Worm (Caenorhabditis elegans): ENCODE results near the gene fbxb-47.
"Not testable (repeated sequence)": the region's sequence is repeated elsewhere in the genome, so short reads cannot be mapped to it uniquely, and the experiment has no call there.

The fbxb-47 gene

DNA sequence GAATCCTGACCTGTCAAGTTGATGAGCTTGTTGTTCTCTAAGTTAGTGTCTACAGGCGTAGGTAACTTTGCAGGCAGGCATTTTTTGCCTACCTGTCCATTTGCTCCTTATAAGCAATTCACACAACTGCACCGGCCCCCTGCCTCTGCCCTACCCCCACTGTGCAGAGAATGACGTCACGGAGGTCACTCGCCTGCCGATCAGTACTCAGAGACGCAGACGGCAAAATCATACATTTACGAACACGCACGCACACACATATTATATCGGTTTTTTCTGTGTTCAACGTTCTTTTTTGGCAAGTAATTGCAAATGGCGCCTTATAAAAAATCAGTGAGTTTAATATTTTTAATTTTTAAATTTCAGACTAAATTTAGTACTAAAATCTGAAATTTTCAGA is 39.7 kb downstream of the fbxb-47 start, which contains the start of gene duxl-1 (continued):
- no peak for TF ChIP-seq F23B12.7 (tag; optimal IDR thresholded peaks at IDR 0.05; ENCODE audit: insufficient read depth)

DNA sequence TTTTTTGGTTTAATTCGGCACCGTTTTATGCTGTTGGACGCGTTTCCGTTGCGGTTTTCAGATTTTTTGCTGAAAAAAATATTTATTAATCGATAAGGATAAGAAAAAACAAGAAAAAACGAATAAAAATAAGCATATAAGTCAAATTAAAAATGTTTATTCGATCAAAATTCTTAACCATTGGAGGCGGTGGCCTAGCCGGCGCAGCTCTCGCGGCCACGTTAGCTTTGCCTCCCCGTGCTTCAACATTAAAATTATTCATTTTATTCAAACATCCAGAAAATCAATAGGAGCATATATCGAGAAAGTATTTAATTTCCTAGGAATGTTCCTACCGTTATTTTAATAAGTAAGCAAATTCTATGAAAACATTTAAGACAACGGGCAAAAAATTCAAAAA is 40.4 kb downstream of the fbxb-47 start, which contains the start of gene ZC204.14:
TSS of gene ZC204.14 (minus strand) at position 69 of the 400 bp plus-strand sequence.
- TF ChIP-seq ceh-91 (GFP tag; IDR thresholded peaks at IDR 0.05), result no peak
- TF ChIP-seq lsl-1 (GFP tag; optimal IDR thresholded peaks at IDR 0.05), result no peak
- TF ChIP-seq mxl-1 (tag; optimal IDR thresholded peaks at IDR 0.05), result no peak
- TF ChIP-seq hmg-1.2 (GFP tag; IDR thresholded peaks at IDR 0.05), result peak; percentile 77
- TF ChIP-seq ZK185.1 (tag; optimal IDR thresholded peaks at IDR 0.05; ENCODE audit: poor library complexity, severe bottlenecking), result no peak
- TF ChIP-seq sdz-38 (tag; optimal IDR thresholded peaks at IDR 0.05), result no peak
- TF ChIP-seq repo-1 (tag; optimal IDR thresholded peaks at IDR 0.05), result no peak

DNA sequence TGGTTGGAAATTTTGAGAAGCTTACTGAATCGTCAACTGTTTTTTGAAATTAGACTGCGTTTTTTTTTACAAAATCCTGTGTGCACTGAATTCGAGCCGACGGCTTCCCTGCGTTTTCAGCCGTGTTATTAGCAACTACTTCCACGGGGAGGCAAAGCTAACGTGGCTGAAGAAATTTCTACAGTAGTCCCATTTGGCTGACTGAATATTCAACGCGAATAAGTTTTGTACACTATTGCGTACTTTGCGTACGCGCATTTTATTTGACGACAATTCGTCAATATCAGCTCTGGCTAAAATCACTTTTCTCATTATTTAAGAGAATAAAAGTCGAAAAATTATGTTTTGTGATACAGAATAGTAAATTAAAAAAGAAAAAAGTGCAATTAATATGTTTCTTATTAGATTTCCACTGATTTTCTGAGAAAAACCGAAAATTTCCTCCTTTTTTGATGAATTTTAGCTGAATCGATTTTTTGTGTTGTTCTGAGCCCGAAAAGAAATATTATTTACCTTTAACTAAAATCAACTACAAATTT is 41.9 kb downstream of the fbxb-47 start:
- TF ChIP-seq dox-1 (GFP tag; IDR thresholded peaks at IDR 0.05), result peak; percentile 85
- peak; percentile 63; the same call in 1 of the 2 replicates for TF ChIP-seq rcor-1 (GFP tag; IDR thresholded peaks at IDR 0.05)
- peak; percentile 62 for TF ChIP-seq ceh-91 (GFP tag; IDR thresholded peaks at IDR 0.05)
- peak; percentile 56 for TF ChIP-seq madf-6 (GFP tag; IDR thresholded peaks at IDR 0.05)
- peak; percentile 91 for TF ChIP-seq hmg-1.2 (GFP tag; IDR thresholded peaks at IDR 0.05)
- peak; percentile 80 for TF ChIP-seq mcd-1 (GFP tag; IDR thresholded peaks at IDR 0.05)
- peak; percentile 44; the same call in 1 of the 2 replicates for TF ChIP-seq attf-3 (GFP tag; conservative IDR thresholded peaks at IDR 0.05)
- TF ChIP-seq Y95B8A.8 (GFP tag; IDR thresholded peaks at IDR 0.05), result 0 out of 2 replicates have a peak, but pooled peaks have one; percentile 53
- 0 out of 2 replicates have a peak, but pooled peaks have one; percentile 58 for TF ChIP-seq aptf-2 (GFP tag; conservative IDR thresholded peaks at IDR 0.05)
- peak; percentile 63 for TF ChIP-seq D2030.7 (GFP tag; IDR thresholded peaks at IDR 0.05)
- peak; percentile 22 for TF ChIP-seq lsl-1 (GFP tag; optimal IDR thresholded peaks at IDR 0.05)
- TF ChIP-seq F33H1.4 (GFP tag; IDR thresholded peaks at IDR 0.05), result peak; percentile 30; the same call in 1 of the 2 replicates
- TF ChIP-seq madf-8 (GFP tag; conservative IDR thresholded peaks at IDR 0.05), result peak; percentile 53
- peak in 1 of 2 experiments; percentile 28 for TF ChIP-seq let-607 (tag; optimal IDR thresholded peaks at IDR 0.05)

DNA sequence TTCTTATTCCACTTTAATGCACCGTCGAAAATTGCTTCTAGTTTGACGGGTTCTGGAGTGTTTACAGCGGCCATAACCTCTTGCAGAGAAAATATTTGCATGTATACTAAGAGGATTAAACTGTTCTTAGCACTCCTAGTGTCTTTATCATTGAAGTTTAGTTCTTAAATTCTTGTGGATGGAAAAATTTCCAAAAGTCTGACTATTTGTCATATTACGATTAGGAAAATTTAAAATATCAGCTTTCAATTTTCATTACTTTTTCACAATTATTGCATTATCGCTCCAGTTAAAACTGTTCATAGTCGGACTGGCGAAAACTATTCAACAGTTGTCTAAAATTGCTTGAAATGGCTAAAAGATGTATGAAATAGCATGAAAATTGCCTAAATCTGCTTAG is 42.4 kb downstream of the fbxb-47 start, which contains the start of gene ZC204.13:
TSS of gene ZC204.13 (minus strand) at position 101 of the 400 bp plus-strand sequence.
- TF ChIP-seq hlh-12 (tag; optimal IDR thresholded peaks at IDR 0.05); egl-18 (GFP tag; IDR thresholded peaks at IDR 0.05); repo-1 (tag; optimal IDR thresholded peaks at IDR 0.05): not testable (repeated sequence)

DNA sequence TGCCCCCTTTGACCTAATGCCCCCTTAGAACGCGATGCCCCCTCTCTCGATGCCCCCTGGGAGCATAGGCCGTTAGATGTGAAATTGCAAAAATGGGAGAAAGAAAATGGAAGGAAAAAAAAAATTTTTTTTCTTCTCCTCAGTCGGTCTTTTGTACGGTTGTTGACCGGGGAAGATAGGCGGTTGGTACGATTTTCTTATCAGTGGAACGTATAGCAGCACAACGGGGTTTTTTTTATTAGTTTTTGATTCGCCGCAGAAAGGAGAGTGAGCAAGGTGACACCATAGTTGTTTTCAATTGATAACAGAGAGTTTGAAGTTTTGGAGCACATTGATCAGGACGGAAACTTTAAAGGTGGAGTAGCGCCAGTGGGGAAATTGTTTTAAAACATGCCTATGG is 43.5 kb downstream of the fbxb-47 start:
- peak; percentile 67; the same call in 1 of the 2 replicates for TF ChIP-seq dox-1 (GFP tag; IDR thresholded peaks at IDR 0.05)
- TF ChIP-seq nhr-80 (tag; optimal IDR thresholded peaks at IDR 0.05), result peak; percentile 75

DNA sequence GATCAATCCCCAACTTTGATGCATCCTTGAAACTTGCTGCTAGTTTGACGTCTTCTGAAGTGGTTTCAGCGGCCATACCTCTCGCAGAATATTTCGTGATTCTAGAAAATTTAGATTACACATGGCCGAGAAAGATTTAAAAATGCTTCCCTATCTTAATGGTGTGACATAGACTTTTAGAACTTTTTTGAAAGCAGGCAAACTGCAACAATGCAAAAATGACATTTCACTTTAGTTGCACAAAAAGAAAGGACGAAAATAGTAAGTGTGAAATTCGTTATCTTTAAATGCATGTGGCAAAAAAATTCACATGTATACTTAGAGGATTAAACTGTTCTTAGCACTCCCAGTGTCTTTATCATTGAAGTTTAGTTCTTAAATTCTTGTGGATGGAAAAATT is 46.1 kb downstream of the fbxb-47 start, which contains the start of gene ZC204.12:
TSS of gene ZC204.12 (minus strand) at position 101 of the 400 bp plus-strand sequence.
- TF ChIP-seq nfya-2 (GFP tag; IDR thresholded peaks at IDR 0.05) (no peak), B0019.2 (GFP tag; conservative IDR thresholded peaks at IDR 0.05) (no peak), xnd-1 (tag; optimal IDR thresholded peaks at IDR 0.05) (no peak), Y79H2A.3 (GFP tag; conservative IDR thresholded peaks at IDR 0.05) (no peak), attf-6 (GFP tag; IDR thresholded peaks at IDR 0.05) (no peak), lin-40 (tag; optimal IDR thresholded peaks at IDR 0.05) (no peak), madf-6 (GFP tag; IDR thresholded peaks at IDR 0.05) (no peak), K11D2.4 (GFP tag; IDR thresholded peaks at IDR 0.05) (no peak), attf-5 (GFP tag; optimal IDR thresholded peaks at IDR 0.05) (no peak)
